Worm (Caenorhabditis elegans): Measurements from ENCODE around the gene pqn-73.

The pqn-73 gene

ce11 chrII:8581700-8582099 lies 41.2 kb downstream of the pqn-73 start, which contains the start of gene arl-1:
Gene arl-1, plus strand, starts transcription at chrII:8582000.
- TF ChIP-seq ztf-4 (tag; optimal IDR thresholded peaks at IDR 0.05): no peak
- TF ChIP-seq zag-1 (tag; optimal IDR thresholded peaks at IDR 0.05): no peak
- TF ChIP-seq mml-1 (tag; optimal IDR thresholded peaks at IDR 0.05): no peak
- TF ChIP-seq nhr-12 (tag; optimal IDR thresholded peaks at IDR 0.05): no peak
- TF ChIP-seq nhr-77 (tag; optimal IDR thresholded peaks at IDR 0.05): no peak
- no peak for TF ChIP-seq ceh-28 (tag; optimal IDR thresholded peaks at IDR 0.05)
- no peak for TF ChIP-seq fos-1 (tag; optimal IDR thresholded peaks at IDR 0.05)
- TF ChIP-seq hmg-11 (tag; optimal IDR thresholded peaks at IDR 0.05): no peak
- TF ChIP-seq daf-12 (tag; optimal IDR thresholded peaks at IDR 0.05): no peak
- no peak for TF ChIP-seq fkh-10 (GFP tag; optimal IDR thresholded peaks at IDR 0.05)

- TF ChIP-seq ceh-82 (tag; optimal IDR thresholded peaks at IDR 0.05): no peak
- no peak for TF ChIP-seq tbx-2 (tag; optimal IDR thresholded peaks at IDR 0.05)
- no peak for TF ChIP-seq nhr-43 (tag; optimal IDR thresholded peaks at IDR 0.05; ENCODE audit: poor library complexity, severe bottlenecking)
- no peak for TF ChIP-seq pqm-1 (tag; optimal IDR thresholded peaks at IDR 0.05)
- no peak for TF ChIP-seq sea-2 (GFP tag; optimal IDR thresholded peaks at IDR 0.05)
- TF ChIP-seq nhr-77 (tag; optimal IDR thresholded peaks at IDR 0.05): no peak
- TF ChIP-seq ceh-9 (tag; optimal IDR thresholded peaks at IDR 0.05): no peak
- no peak for TF ChIP-seq unc-62 (GFP tag; optimal IDR thresholded peaks at IDR 0.05)
- TF ChIP-seq elt-2 (tag; optimal IDR thresholded peaks at IDR 0.05): no peak
- no peak for TF ChIP-seq R02D3.7 (tag; optimal IDR thresholded peaks at IDR 0.05)
- TF ChIP-seq fkh-10 (GFP tag; optimal IDR thresholded peaks at IDR 0.05): no peak
- TF ChIP-seq egl-5 (tag; optimal IDR thresholded peaks at IDR 0.05): no peak
- TF ChIP-seq mml-1 (tag; optimal IDR thresholded peaks at IDR 0.05): no peak
- no peak for TF ChIP-seq nfya-1 (tag; optimal IDR thresholded peaks at IDR 0.05; ENCODE audit: insufficient read depth)
- no peak for TF ChIP-seq lin-39 (tag; optimal IDR thresholded peaks at IDR 0.05)
- TF ChIP-seq aly-2 (tag; optimal IDR thresholded peaks at IDR 0.05): no peak
- no peak for TF ChIP-seq nhr-28 (tag; optimal IDR thresholded peaks at IDR 0.05)
- TF ChIP-seq elt-1 (tag; optimal IDR thresholded peaks at IDR 0.05): no peak
Measured at ce11 chrII:8583035-8583434, 42.5 kb downstream of the pqn-73 start.

ce11 chrII:8585036-8585627 lies 44.6 kb downstream of the pqn-73 start, which contains the start of gene F54C9.11:
Gene F54C9.11, minus strand, starts transcription at chrII:8585086.
- TF ChIP-seq egl-5 (tag; optimal IDR thresholded peaks at IDR 0.05) (peak; percentile 42), pqm-1 (tag; optimal IDR thresholded peaks at IDR 0.05) (no peak), nfya-1 (tag; optimal IDR thresholded peaks at IDR 0.05; ENCODE audit: insufficient read depth) (peak; percentile 47), jun-1 (tag; optimal IDR thresholded peaks at IDR 0.05) (no peak)

ce11 chrII:8585921-8586320 lies 45.4 kb downstream of the pqn-73 start:
- peak; percentile 56 for TF ChIP-seq nhr-25 (tag; optimal IDR thresholded peaks at IDR 0.05)
- TF ChIP-seq lsy-12 (tag; optimal IDR thresholded peaks at IDR 0.05): no peak

ce11 chrII:8587660-8588230 lies 47.2 kb downstream of the pqn-73 start:
- TF ChIP-seq elt-1 (tag; optimal IDR thresholded peaks at IDR 0.05): peak; percentile 64
- no peak for TF ChIP-seq fos-1 (tag; optimal IDR thresholded peaks at IDR 0.05)
- TF ChIP-seq skn-1 (tag; optimal IDR thresholded peaks at IDR 0.05): no peak
- no peak for TF ChIP-seq ceh-28 (tag; optimal IDR thresholded peaks at IDR 0.05)
- peak; percentile 14 for TF ChIP-seq nfya-1 (tag; optimal IDR thresholded peaks at IDR 0.05; ENCODE audit: insufficient read depth)
- TF ChIP-seq lin-39 (tag; optimal IDR thresholded peaks at IDR 0.05): peak; percentile 18

- TF ChIP-seq ztf-11 (tag; optimal IDR thresholded peaks at IDR 0.05) (no peak), aly-2 (tag; optimal IDR thresholded peaks at IDR 0.05) (no peak), elt-1 (tag; optimal IDR thresholded peaks at IDR 0.05) (no peak), nfya-1 (tag; optimal IDR thresholded peaks at IDR 0.05; ENCODE audit: insufficient read depth) (no peak)
Measured at ce11 chrII:8588442-8588841, 47.9 kb downstream of the pqn-73 start.
